Fruit fly (Drosophila melanogaster): ENCODE measurements around the gene CG14658.

Gene CG14658

DNA sequence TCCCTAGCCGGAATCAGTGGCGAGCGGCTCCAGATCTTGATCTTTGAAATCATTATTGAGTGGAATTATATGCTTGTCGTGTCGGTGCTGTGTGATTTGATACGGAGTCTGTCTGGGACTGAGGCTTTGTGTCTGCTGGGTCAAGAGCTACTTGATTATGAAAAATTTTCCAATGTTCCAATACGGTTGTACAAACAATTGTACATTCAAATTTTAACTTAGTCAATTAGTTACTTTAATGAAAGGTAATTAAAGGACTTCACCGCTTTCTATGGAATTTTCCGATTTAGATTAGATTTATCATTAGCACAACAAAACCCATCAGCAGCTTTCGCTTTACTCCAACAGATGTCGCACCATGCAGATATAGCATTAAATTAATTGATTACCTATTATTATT, at the start of gene CG14658:
CG14658 (minus strand) TSS at position 101 of the 400 bp plus-strand sequence.
- TF ChIP-seq CG32006 (GFP tag; optimal IDR thresholded peaks at IDR 0.05): no peak
- no peak for TF ChIP-seq CG3032 (tag; optimal IDR thresholded peaks at IDR 0.05)
- no peak for TF ChIP-seq net (GFP tag; optimal IDR thresholded peaks at IDR 0.05)
- no peak for TF ChIP-seq Ets21C (GFP tag; optimal IDR thresholded peaks at IDR 0.05)
- no peak for TF ChIP-seq CG11902 (GFP tag; optimal IDR thresholded peaks at IDR 0.05)
- TF ChIP-seq CG11762 (GFP tag; optimal IDR thresholded peaks at IDR 0.05; ENCODE audit: insufficient read depth): no peak
- TF ChIP-seq Hr38 (GFP tag; optimal IDR thresholded peaks at IDR 0.05): no peak
- TF ChIP-seq CG3919 (GFP tag; optimal IDR thresholded peaks at IDR 0.05): no peak
- no peak for TF ChIP-seq vri (GFP tag; optimal IDR thresholded peaks at IDR 0.05)

DNA sequence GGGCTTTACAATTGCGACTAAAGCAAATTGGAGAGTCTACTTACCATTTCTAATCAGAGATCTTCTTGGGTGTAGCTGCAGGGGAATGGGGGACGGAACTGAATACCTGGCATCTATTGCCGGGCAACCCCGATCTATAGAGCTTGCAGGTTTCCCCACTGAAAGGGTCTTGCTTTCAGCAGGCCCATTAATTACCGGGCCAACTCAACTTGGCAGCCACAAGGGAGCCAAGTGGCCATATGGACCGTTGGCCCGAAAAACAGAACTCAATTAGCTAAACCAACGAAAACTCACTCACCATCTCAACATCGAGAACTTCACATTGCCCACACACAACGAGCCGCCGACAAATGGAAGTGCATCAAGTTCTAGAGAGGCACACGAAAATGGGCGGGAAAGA, 48.1 kb upstream of the CG14658 start, which contains the start of gene laf:
laf (minus strand) TSS at position 101 of the 400 bp plus-strand sequence.
- TF ChIP-seq CG11762 (GFP tag; optimal IDR thresholded peaks at IDR 0.05; ENCODE audit: insufficient read depth): no peak
- no peak for TF ChIP-seq CG11902 (GFP tag; optimal IDR thresholded peaks at IDR 0.05)
- no peak for TF ChIP-seq Lpt (GFP tag; optimal IDR thresholded peaks at IDR 0.05)
- TF ChIP-seq fd59A (GFP tag; optimal IDR thresholded peaks at IDR 0.05): no peak

DNA sequence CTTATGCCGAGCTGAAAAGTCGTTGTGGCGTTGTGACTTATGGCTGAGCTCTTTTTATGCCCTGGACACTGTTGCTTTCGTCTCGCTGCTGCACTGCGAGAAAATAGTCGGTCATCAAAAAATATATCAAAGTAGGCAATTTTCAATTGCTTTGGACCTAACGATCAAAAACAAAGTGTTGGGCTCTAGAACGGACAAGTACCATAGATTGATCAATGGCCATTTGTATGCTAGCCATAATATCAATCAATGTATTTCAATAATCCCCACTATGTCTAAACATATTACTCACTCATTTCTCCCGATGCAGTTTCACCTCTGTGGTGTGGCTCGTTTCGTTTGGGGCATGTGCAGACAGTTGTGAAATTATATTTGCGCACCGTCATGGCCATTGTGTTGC, 43.4 kb upstream of the CG14658 start:
- TF ChIP-seq esn (GFP tag; optimal IDR thresholded peaks at IDR 0.05) (peak; percentile 76), Lpt (GFP tag; optimal IDR thresholded peaks at IDR 0.05) (peak; percentile 10), CG7368 (GFP tag; optimal IDR thresholded peaks at IDR 0.05) (peak; percentile 42), CG6808 (GFP tag; optimal IDR thresholded peaks at IDR 0.05) (peak; percentile 63), CG10631 (GFP tag; optimal IDR thresholded peaks at IDR 0.05) (peak; percentile 57), Hr4 (GFP tag; optimal IDR thresholded peaks at IDR 0.05) (peak; percentile 26), dac (GFP tag; optimal IDR thresholded peaks at IDR 0.05) (no peak), CG8632 (GFP tag; optimal IDR thresholded peaks at IDR 0.05) (peak; percentile 45), salr (GFP tag; optimal IDR thresholded peaks at IDR 0.05) (no peak), fd59A (GFP tag; optimal IDR thresholded peaks at IDR 0.05) (peak; percentile 55), svp (GFP tag) (peak; percentile 87), Smox (GFP tag; optimal IDR thresholded peaks at IDR 0.05) (peak; percentile 68), CG6163 (GFP tag; IDR thresholded peaks at IDR 0.05) (peak; percentile 53; the same call in 1 of the 3 replicates), vri (GFP tag; optimal IDR thresholded peaks at IDR 0.05) (peak; percentile 64), Met (GFP tag; optimal IDR thresholded peaks at IDR 0.05) (peak; percentile 75), OdsH (GFP tag; optimal IDR thresholded peaks at IDR 0.05) (peak; percentile 31), spab (GFP tag; optimal IDR thresholded peaks at IDR 0.05) (peak; percentile 50), CG1621 (tag; optimal IDR thresholded peaks at IDR 0.05) (peak; percentile 54), CG32006 (GFP tag; optimal IDR thresholded peaks at IDR 0.05) (peak; percentile 18), Sox102F (GFP tag; optimal IDR thresholded peaks at IDR 0.05) (peak; percentile 66), net (GFP tag; optimal IDR thresholded peaks at IDR 0.05) (no peak), eg (GFP tag; IDR thresholded peaks at IDR 0.05) (no peak), CG10669 (GFP tag; optimal IDR thresholded peaks at IDR 0.05) (peak; percentile 60), Hr39 (GFP tag; optimal IDR thresholded peaks at IDR 0.05) (peak; percentile 61), Sox14 (GFP tag; optimal IDR thresholded peaks at IDR 0.05) (peak; percentile 54), Sox15 (GFP tag; optimal IDR thresholded peaks at IDR 0.05) (peak; percentile 23), fkh (GFP tag; optimal IDR thresholded peaks at IDR 0.05) (no peak), CG11294 (GFP tag; IDR thresholded peaks at IDR 0.05) (0 out of 2 replicates have a peak, but pooled peaks have one; percentile 9), CG6276 (GFP tag; optimal IDR thresholded peaks at IDR 0.05) (no peak), pdm3 (GFP tag; optimal IDR thresholded peaks at IDR 0.05) (peak; percentile 46), CG4318 (GFP tag; optimal IDR thresholded peaks at IDR 0.05) (no peak), CG34406 (GFP tag; optimal IDR thresholded peaks at IDR 0.05) (peak; percentile 42), Ets96B (tag; optimal IDR thresholded peaks at IDR 0.05) (peak; percentile 62), CG8319 (GFP tag; optimal IDR thresholded peaks at IDR 0.05) (no peak), CG6854 (GFP tag; optimal IDR thresholded peaks at IDR 0.05) (no peak), Blimp-1 (GFP tag; optimal IDR thresholded peaks at IDR 0.05) (peak; percentile 52), Gug (GFP tag; IDR thresholded peaks at IDR 0.05) (no peak), CG15336 (GFP tag; IDR thresholded peaks at IDR 0.05) (peak; percentile 44; the same call in 1 of the 2 replicates), Hr38 (GFP tag; optimal IDR thresholded peaks at IDR 0.05) (no peak), achi (GFP tag; optimal IDR thresholded peaks at IDR 0.05) (peak; percentile 30), fd85E (GFP tag; optimal IDR thresholded peaks at IDR 0.05) (no peak), dsx (GFP tag; optimal IDR thresholded peaks at IDR 0.05; ENCODE audit: poor library complexity, severe bottlenecking) (peak; percentile 63)

All from whole organism, prepupa.